Fruit fly (Drosophila melanogaster) whole organism, embryonic: Measurements from ENCODE around the gene Sas-4.

Experiments
- Aef1 ChIP-seq: fragments of 200-800 bp; sonication (Bioruptor generic); IDR thresholded peaks from 3 replicates; pipeline ENCODE4 v1.3.6; 2022; ENCODE audit warnings: missing biosample characterization, missing genetic modification characterization
- Antp ChIP-seq: fragments of 200-800 bp; sonication (Bioruptor generic); optimal IDR thresholded peaks from 3 replicates; lab custom pipeline; 2016; ENCODE audit warnings: missing biosample characterization, missing genetic modification characterization
- Asciz ChIP-seq: fragments of 200-800 bp; sonication (Bioruptor generic); optimal IDR thresholded peaks from 2 replicates; lab custom pipeline; 2017; ENCODE audit warnings: missing biosample characterization, mild to moderate bottlenecking, missing genetic modification characterization, missing genetic modification reagents
- Bgb ChIP-seq: fragments of 200-800 bp; sonication (Bioruptor generic); IDR thresholded peaks from 2 replicates; pipeline ENCODE4 v1.3.6; 2022; ENCODE audit warnings: missing biosample characterization, missing genetic modification characterization; ENCODE audit not compliant: partially characterized antibody
- C15 ChIP-seq: fragments of 200-800 bp; sonication (Bioruptor generic); IDR thresholded peaks from 3 replicates; pipeline ENCODE4 v1.3.6; 2022; ENCODE audit warnings: missing biosample characterization, missing genetic modification characterization
- CG10147 ChIP-seq: fragments of 200-800 bp; sonication (Bioruptor generic); optimal IDR thresholded peaks from 2 replicates; lab custom pipeline; 2019; ENCODE audit warnings: missing biosample characterization, mild to moderate bottlenecking, missing genetic modification characterization, moderate library complexity
- CG11456 ChIP-seq: fragments of 200-800 bp; sonication (Bioruptor generic); IDR thresholded peaks from 3 replicates; pipeline ENCODE4 v1.3.6; 2022; ENCODE audit warnings: missing biosample characterization, missing genetic modification characterization
- CG12155 ChIP-seq: fragments of 200-800 bp; sonication (Bioruptor generic); optimal IDR thresholded peaks from 3 replicates; lab custom pipeline; 2016; ENCODE audit warnings: missing biosample characterization, missing genetic modification characterization
- CG12769 ChIP-seq: fragments of 200-800 bp; sonication (Bioruptor generic); optimal IDR thresholded peaks from 2 replicates; lab custom pipeline; 2019; ENCODE audit warnings: missing biosample characterization, mild to moderate bottlenecking, missing genetic modification characterization, moderate library complexity
- CG13424 ChIP-seq: fragments of 200-800 bp; sonication (Bioruptor generic); optimal IDR thresholded peaks from 2 replicates; lab custom pipeline; 2019; ENCODE audit warnings: missing biosample characterization, mild to moderate bottlenecking, missing genetic modification characterization, moderate library complexity
- CG14441 ChIP-seq: fragments of 200-800 bp; sonication (Bioruptor generic); IDR thresholded peaks from 2 replicates; pipeline ENCODE4 v1.3.6; 2022; ENCODE audit warnings: missing biosample characterization, missing genetic modification characterization
- CG15696 ChIP-seq: fragments of 200-800 bp; sonication (Bioruptor generic); optimal IDR thresholded peaks from 2 replicates; lab custom pipeline; 2019; ENCODE audit warnings: missing biosample characterization, mild to moderate bottlenecking, missing genetic modification characterization, moderate library complexity
- CG16815 ChIP-seq: fragments of 200-800 bp; sonication (Bioruptor generic); optimal IDR thresholded peaks from 3 replicates; lab custom pipeline; 2017; ENCODE audit warnings: missing biosample characterization, mild to moderate bottlenecking, missing genetic modification characterization
- CG17385 ChIP-seq: fragments of 200-800 bp; sonication (Bioruptor generic); optimal IDR thresholded peaks from 3 replicates; lab custom pipeline; 2018; ENCODE audit warnings: missing biosample characterization, mild to moderate bottlenecking, missing genetic modification characterization
- CG2875 ChIP-seq: fragments of 200-800 bp; sonication (Bioruptor generic); optimal IDR thresholded peaks from 2 replicates; lab custom pipeline; 2017; ENCODE audit warnings: missing biosample characterization, mild to moderate bottlenecking, missing genetic modification characterization, missing genetic modification reagents
- CG30403 ChIP-seq: fragments of 200-800 bp; sonication (Bioruptor generic); optimal IDR thresholded peaks from 3 replicates; lab custom pipeline; 2016; ENCODE audit warnings: missing biosample characterization, missing genetic modification characterization
- CG30431 ChIP-seq: fragments of 200-800 bp; sonication (Bioruptor generic); optimal IDR thresholded peaks from 2 replicates; lab custom pipeline; 2017; ENCODE audit warnings: missing biosample characterization, missing genetic modification characterization
- CG42726 ChIP-seq: fragments of 200-800 bp; sonication (Bioruptor generic); IDR thresholded peaks from 2 replicates; pipeline ENCODE4 v1.3.6; 2022; ENCODE audit warnings: missing biosample characterization, missing genetic modification characterization; ENCODE audit not compliant: partially characterized antibody
- CG5180 ChIP-seq: fragments of 200-800 bp; sonication (Bioruptor generic); optimal IDR thresholded peaks from 3 replicates; lab custom pipeline; 2017; ENCODE audit warnings: missing biosample characterization, missing genetic modification characterization, mild to moderate bottlenecking, moderate library complexity, missing genetic modification reagents
- CG7987 ChIP-seq: fragments of 200-800 bp; sonication (Bioruptor generic); optimal IDR thresholded peaks from 2 replicates; lab custom pipeline; 2018; ENCODE audit warnings: missing biosample characterization, mild to moderate bottlenecking, missing genetic modification characterization, moderate library complexity
- CG8478 ChIP-seq: fragments of >200 bp; optimal IDR thresholded peaks from 2 replicates; lab custom pipeline; 2018
- CG8924 ChIP-seq: fragments of 200-800 bp; optimal IDR thresholded peaks from 3 replicates; lab custom pipeline; 2019; ENCODE audit warnings: missing biosample characterization, mild to moderate bottlenecking, missing genetic modification characterization, moderate library complexity
- CkIIα-i1 ChIP-seq: fragments of 200-800 bp; sonication (Bioruptor generic); IDR thresholded peaks from 2 replicates; pipeline ENCODE4 v1.3.6; 2022; ENCODE audit warnings: missing biosample characterization, missing genetic modification characterization
- D ChIP-seq, 2 experiments: fragments of 200-800 bp in 1 of 2; fragments of >200 bp in 1 of 2; sonication (Bioruptor generic) in 1 of 2; optimal IDR thresholded peaks; 2 replicates in 1 of 2; 3 replicates in 1 of 2; lab custom pipeline; 2017; ENCODE audit warnings: mild to moderate bottlenecking in 1 of 2, missing biosample characterization in 1 of 2, missing genetic modification characterization in 1 of 2, missing genetic modification reagents in 1 of 2
- Dip2 ChIP-seq: fragments of 200-800 bp; sonication (Bioruptor generic); IDR thresholded peaks from 2 replicates; pipeline ENCODE4 v1.3.6; 2022; ENCODE audit warnings: missing biosample characterization, missing genetic modification characterization
- E2f1 ChIP-seq: fragments of 200-800 bp; sonication (Bioruptor generic); IDR thresholded peaks from 2 replicates; pipeline ENCODE4 v1.3.6; 2022; ENCODE audit warnings: missing biosample characterization, missing genetic modification characterization
- HLH4C ChIP-seq: fragments of 200-800 bp; sonication (Bioruptor generic); IDR thresholded peaks from 3 replicates; pipeline ENCODE4 v1.3.6; 2022; ENCODE audit warnings: missing biosample characterization, missing genetic modification characterization; ENCODE audit not compliant: partially characterized antibody
- Hmx ChIP-seq: fragments of 200-800 bp; sonication (Bioruptor generic); optimal IDR thresholded peaks from 2 replicates; lab custom pipeline; 2016; ENCODE audit warnings: missing biosample characterization, missing genetic modification characterization
- Hsf ChIP-seq: fragments of 200-800 bp; sonication (Bioruptor generic); optimal IDR thresholded peaks from 3 replicates; lab custom pipeline; 2016; ENCODE audit warnings: missing biosample characterization, missing genetic modification characterization
- MESR4 ChIP-seq: fragments of 200-800 bp; sonication (Bioruptor generic); optimal IDR thresholded peaks from 2 replicates; lab custom pipeline; 2018; ENCODE audit warnings: missing biosample characterization, mild to moderate bottlenecking, missing genetic modification characterization, moderate library complexity
- Mes4 ChIP-seq: fragments of 200-800 bp; sonication (Bioruptor generic); optimal IDR thresholded peaks from 2 replicates; lab custom pipeline; 2016; ENCODE audit warnings: missing biosample characterization, missing genetic modification characterization
- ab ChIP-seq: fragments of 200-800 bp; sonication (Bioruptor generic); optimal IDR thresholded peaks from 2 replicates; lab custom pipeline; 2016; ENCODE audit warnings: missing biosample characterization, missing genetic modification characterization
- ase ChIP-seq: fragments of 200-800 bp; sonication (Bioruptor generic); IDR thresholded peaks from 3 replicates; pipeline ENCODE4 v1.3.6; 2022; ENCODE audit warnings: missing biosample characterization, missing genetic modification characterization
- cato ChIP-seq: fragments of 200-800 bp; sonication (Bioruptor generic); optimal IDR thresholded peaks from 2 replicates; lab custom pipeline; 2016; ENCODE audit warnings: missing biosample characterization, missing genetic modification characterization, borderline replicate concordance
- crol ChIP-seq: fragments of 200-800 bp; sonication (Bioruptor generic); IDR thresholded peaks from 2 replicates; pipeline ENCODE4 v1.3.6; 2022; ENCODE audit warnings: missing biosample characterization, missing genetic modification characterization
- danr ChIP-seq: fragments of 200-800 bp; sonication (Bioruptor generic); IDR thresholded peaks from 2 replicates; pipeline ENCODE4 v1.3.6; 2022; ENCODE audit warnings: missing biosample characterization, missing genetic modification characterization
- en ChIP-seq: fragments of 200-800 bp; sonication (Bioruptor generic); optimal IDR thresholded peaks from 2 replicates; lab custom pipeline; 2016; ENCODE audit warnings: missing biosample characterization, missing genetic modification characterization
- eve ChIP-seq, 2 experiments: fragments of >200 bp; optimal IDR thresholded peaks; 2 replicates each; lab custom pipeline; 2017; ENCODE audit warnings: missing biosample characterization in 2 of 2, missing genetic modification characterization in 2 of 2
- fd102C ChIP-seq: fragments of 200-800 bp; sonication (Bioruptor generic); optimal IDR thresholded peaks from 2 replicates; lab custom pipeline; 2018; ENCODE audit warnings: missing biosample characterization, mild to moderate bottlenecking, missing genetic modification characterization, moderate library complexity
- jumu ChIP-seq: fragments of 200-800 bp; sonication (Bioruptor generic); optimal IDR thresholded peaks from 3 replicates; lab custom pipeline; 2016; ENCODE audit warnings: missing biosample characterization, missing genetic modification characterization
- klu ChIP-seq: fragments of 200-800 bp; sonication (Bioruptor generic); IDR thresholded peaks from 2 replicates; pipeline ENCODE4 v1.3.6; 2022; ENCODE audit warnings: missing biosample characterization, missing genetic modification characterization
- lola ChIP-seq, 3 experiments: fragments of >200 bp in 2 of 3; fragments of 200-800 bp in 1 of 3; sonication (Bioruptor generic) in 1 of 3; optimal IDR thresholded peaks; 2 replicates each; lab custom pipeline; 2017 to 2019; ENCODE audit warnings: missing biosample characterization in 3 of 3, missing genetic modification characterization in 3 of 3, mild to moderate bottlenecking in 1 of 3, moderate library complexity in 1 of 3
- mirr ChIP-seq: fragments of 200-800 bp; sonication (Bioruptor generic); optimal IDR thresholded peaks from 3 replicates; lab custom pipeline; 2018; ENCODE audit warnings: missing biosample characterization, mild to moderate bottlenecking, missing genetic modification characterization
- nerfin-1 ChIP-seq: fragments of 200-800 bp; sonication (Bioruptor generic); optimal IDR thresholded peaks from 3 replicates; lab custom pipeline; 2019; ENCODE audit warnings: missing biosample characterization, mild to moderate bottlenecking, missing genetic modification characterization, moderate library complexity
- org-1 ChIP-seq: fragments of 200-800 bp; sonication (Bioruptor generic); optimal IDR thresholded peaks from 2 replicates; lab custom pipeline; 2017; ENCODE audit warnings: missing biosample characterization, missing genetic modification characterization
- pfk ChIP-seq: fragments of 200-800 bp; sonication (Bioruptor generic); optimal IDR thresholded peaks from 2 replicates; lab custom pipeline; 2018; ENCODE audit warnings: missing biosample characterization, mild to moderate bottlenecking, missing genetic modification characterization, moderate library complexity
- ranshi ChIP-seq: fragments of 200-800 bp; sonication (Bioruptor generic); IDR thresholded peaks from 2 replicates; pipeline ENCODE4 v1.3.6; 2022; ENCODE audit warnings: missing biosample characterization, missing genetic modification characterization
- toy ChIP-seq: fragments of 200-800 bp; sonication (Bioruptor generic); IDR thresholded peaks from 2 replicates; pipeline ENCODE4 v1.3.6; 2022; ENCODE audit warnings: missing biosample characterization, missing genetic modification characterization
- tx ChIP-seq: fragments of 200-800 bp; sonication (Bioruptor generic); optimal IDR thresholded peaks from 2 replicates; lab custom pipeline; 2016; ENCODE audit warnings: missing biosample characterization, missing genetic modification characterization

Sas-4 gene

dm6 chr3R:7144245-7144904 is 6.8 kb upstream of the Sas-4 start, which contains the start of the genes CG14610 and CG2656 (continued):
- TF ChIP-seq Mes4 (GFP tag; lab: Kevin White, UChicago) (peak; percentile 67), CG8924 (tag; lab: Kevin White, UChicago) (peak; percentile 42), org-1 (peak; percentile 43), CG42726 (GFP tag; lab: Robert Waterston, UW) (peak; percentile 7; the same call in 1 of the 2 replicates), Hsf (GFP tag; lab: Kevin White, UChicago) (peak; percentile 88), CG8478 (lab: Kevin White, UChicago) (no peak), CG16815 (peak; percentile 23), jumu (GFP tag; lab: Kevin White, UChicago) (peak; percentile 90), pfk (GFP tag; lab: Kevin White, UChicago) (no peak), CG5180 (no peak), CG13424 (tag; lab: Kevin White, UChicago) (peak; percentile 53), CG10147 (GFP tag; lab: Kevin White, UChicago) (no peak), Hmx (GFP tag; lab: Kevin White, UChicago) (no peak), Asciz (GFP tag; lab: Kevin White, UChicago) (no peak), Antp (GFP tag; lab: Kevin White, UChicago) (peak; percentile 94), fd102C (no peak), en (GFP tag; lab: Kevin White, UChicago) (peak; percentile 59), Aef1 (GFP tag; lab: Robert Waterston, UW) (peak; percentile 38; the same call in 2 of the 3 replicates), CG30403 (peak; percentile 87), CG2875 (no peak), CG12155 (peak; percentile 86), CG17385 (GFP tag; lab: Kevin White, UChicago) (peak; percentile 49), tx (GFP tag; lab: Kevin White, UChicago) (peak; percentile 81), Bgb (GFP tag; lab: Robert Waterston, UW) (peak; percentile 77), crol (no peak), CG11456 (GFP tag; lab: Robert Waterston, UW) (peak; percentile 63; the same call in 2 of the 3 replicates), danr (GFP tag; lab: Robert Waterston, UW) (no peak), CG30431 (GFP tag; lab: Kevin White, UChicago) (peak; percentile 43), ab (no peak), D (optimal IDR thresholded peaks at IDR 0.05; lab: Kevin White, UChicago) (no peak), D (GFP tag; optimal IDR thresholded peaks at IDR 0.05; lab: Kevin White, UChicago) (peak; percentile 10), mirr (GFP tag; lab: Kevin White, UChicago) (peak; percentile 53), CG14441 (GFP tag; lab: Robert Waterston, UW) (no peak; the same call in 1 of the 2 replicates), toy (GFP tag; lab: Robert Waterston, UW) (no peak), CkIIα-i1 (GFP tag; lab: Robert Waterston, UW) (no peak), ranshi (GFP tag; lab: Robert Waterston, UW) (0 out of 2 replicates have a peak, but pooled peaks have one; percentile 50), cato (peak; percentile 54), E2f1 (GFP tag; lab: Robert Waterston, UW) (peak; percentile 26; the same call in 1 of the 2 replicates), klu (GFP tag; lab: Robert Waterston, UW) (no peak), CG15696 (tag; lab: Kevin White, UChicago) (peak; percentile 40), lola (GFP tag; optimal IDR thresholded peaks at IDR 0.05; lab: Kevin White, UChicago) (peak in 1 of 3 experiments; percentile 33), C15 (GFP tag; lab: Robert Waterston, UW) (no peak), CG12769 (tag; lab: Kevin White, UChicago) (no peak), Dip2 (no peak), MESR4 (GFP tag; lab: Kevin White, UChicago) (peak; percentile 80), nerfin-1 (tag; lab: Kevin White, UChicago) (peak; percentile 96), ase (no peak), HLH4C (GFP tag; lab: Robert Waterston, UW) (0 out of 3 replicates have a peak, but pooled peaks have one; percentile 34), CG7987 (peak; percentile 78), eve (GFP tag; optimal IDR thresholded peaks at IDR 0.05; lab: Kevin White, UChicago) (no peak)
